Fruit fly (Drosophila melanogaster): ENCODE results near the gene Rga.

The Rga gene

DNA sequence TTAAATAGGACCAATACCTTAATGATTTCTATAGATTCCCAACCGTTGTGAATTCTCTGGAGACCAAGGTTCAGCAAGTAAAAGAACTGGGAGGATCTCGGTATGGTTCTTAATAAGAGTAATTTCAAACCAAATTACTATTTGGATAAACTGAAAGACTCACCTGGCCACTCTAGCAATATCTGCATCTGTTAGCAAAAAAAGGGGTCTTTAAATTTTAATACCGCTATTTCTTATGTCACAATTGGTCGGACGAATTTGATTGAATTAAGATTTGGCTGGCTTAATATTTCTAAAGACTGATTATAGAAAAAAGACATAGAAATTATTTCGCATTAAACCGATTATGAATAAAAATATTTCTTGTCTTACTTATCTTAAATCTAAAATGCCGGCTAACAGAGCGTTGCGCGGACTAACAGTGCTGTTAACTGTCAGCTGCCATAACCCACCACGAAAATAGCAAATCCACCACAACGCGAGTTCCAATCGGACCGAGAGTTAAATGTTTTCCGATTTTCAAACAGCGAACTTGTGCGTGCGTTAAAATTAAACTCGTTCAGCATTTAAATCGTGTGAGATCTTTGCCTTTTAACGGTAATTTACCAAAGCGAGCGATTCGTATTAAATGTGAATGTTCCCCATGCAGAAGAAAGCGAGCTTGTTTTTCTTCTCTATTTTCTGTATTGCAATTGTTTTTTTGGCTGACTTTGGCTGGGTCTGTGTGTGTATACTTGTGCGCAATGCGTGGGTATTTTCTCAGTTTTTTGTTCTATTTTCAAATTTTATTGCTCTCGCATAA is 42.1 kb downstream of the Rga start, which contains the start of gene CRMP (continued):
- no peak for TF ChIP-seq cad (GFP tag; optimal IDR thresholded peaks at IDR 0.05)
- TF ChIP-seq lov (optimal IDR thresholded peaks at IDR 0.05): no peak
- TF ChIP-seq lov (GFP tag; IDR thresholded peaks at IDR 0.05): no peak
- no peak for TF ChIP-seq lmd (GFP tag; IDR thresholded peaks at IDR 0.05)
- TF ChIP-seq twi (tag; optimal IDR thresholded peaks at IDR 0.05): no peak
- TF ChIP-seq cg (GFP tag; optimal IDR thresholded peaks at IDR 0.05): peak; percentile 44
- peak; percentile 99 for TF ChIP-seq stwl (tag; optimal IDR thresholded peaks at IDR 0.05)
- TF ChIP-seq CG16813 (GFP tag; IDR thresholded peaks at IDR 0.05; ENCODE audit: partially characterized antibody): no peak
- no peak for TF ChIP-seq ara (GFP tag; IDR thresholded peaks at IDR 0.05)
- no peak for TF ChIP-seq Hand (GFP tag; optimal IDR thresholded peaks at IDR 0.05)
- no peak for TF ChIP-seq E2f1 (GFP tag; IDR thresholded peaks at IDR 0.05)
- TF ChIP-seq tap (tag; optimal IDR thresholded peaks at IDR 0.05): no peak
- no peak for TF ChIP-seq CG10959 (GFP tag; IDR thresholded peaks at IDR 0.05)
- no peak for TF ChIP-seq CHES-1-like (GFP tag; optimal IDR thresholded peaks at IDR 0.05)
- no peak for TF ChIP-seq al (GFP tag; IDR thresholded peaks at IDR 0.05)
- TF ChIP-seq CG8388 (GFP tag; optimal IDR thresholded peaks at IDR 0.05): no peak
- no peak for TF ChIP-seq CG3281 (GFP tag; optimal IDR thresholded peaks at IDR 0.05)
- TF ChIP-seq Hmr (GFP tag; optimal IDR thresholded peaks at IDR 0.05): no peak
- no peak for TF ChIP-seq CG1602 (GFP tag; optimal IDR thresholded peaks at IDR 0.05)
- no peak for TF ChIP-seq sug (tag; optimal IDR thresholded peaks at IDR 0.05)
- peak; percentile 66 for TF ChIP-seq MESR4 (GFP tag; optimal IDR thresholded peaks at IDR 0.05)
- peak in 1 of 2 experiments; percentile 60 for TF ChIP-seq crp (GFP tag; optimal IDR thresholded peaks at IDR 0.05)
- TF ChIP-seq CG31224 (GFP tag; IDR thresholded peaks at IDR 0.05): no peak
- no peak for TF ChIP-seq dati (GFP tag; IDR thresholded peaks at IDR 0.05)
- no peak for TF ChIP-seq cas (GFP tag; IDR thresholded peaks at IDR 0.05)
- no peak for TF ChIP-seq CG1792 (GFP tag; optimal IDR thresholded peaks at IDR 0.05)
- TF ChIP-seq CG8290 (GFP tag; optimal IDR thresholded peaks at IDR 0.05): no peak
- TF ChIP-seq CG8290 (tag; optimal IDR thresholded peaks at IDR 0.05): no peak
- no peak for TF ChIP-seq CG18619 (GFP tag; optimal IDR thresholded peaks at IDR 0.05)
- TF ChIP-seq sens (GFP tag): peak; percentile 7
- no peak for TF ChIP-seq eve (GFP tag; optimal IDR thresholded peaks at IDR 0.05)
- TF ChIP-seq bcd (GFP tag; optimal IDR thresholded peaks at IDR 0.05): no peak
- TF ChIP-seq chinmo (GFP tag; IDR thresholded peaks at IDR 0.05; ENCODE audit: partially characterized antibody): no peak
- no peak for TF ChIP-seq lola (GFP tag; optimal IDR thresholded peaks at IDR 0.05)
- TF ChIP-seq Atf6 (GFP tag; IDR thresholded peaks at IDR 0.05): no peak
- TF ChIP-seq CG13894 (tag; optimal IDR thresholded peaks at IDR 0.05): no peak
- no peak for TF ChIP-seq sd (tag; optimal IDR thresholded peaks at IDR 0.05)
- TF ChIP-seq CG34224 (GFP tag; IDR thresholded peaks at IDR 0.05; ENCODE audit: partially characterized antibody): peak; percentile 70
- no peak for TF ChIP-seq CG31365 (tag; optimal IDR thresholded peaks at IDR 0.05)
- TF ChIP-seq so (GFP tag; IDR thresholded peaks at IDR 0.05): no peak
- peak; percentile 8 for TF ChIP-seq pzg (GFP tag; optimal IDR thresholded peaks at IDR 0.05)
- no peak for TF ChIP-seq h (optimal IDR thresholded peaks at IDR 0.05)
- TF ChIP-seq insv (GFP tag; optimal IDR thresholded peaks at IDR 0.05): peak; percentile 48 to 90
- no peak for TF ChIP-seq Usf (GFP tag; optimal IDR thresholded peaks at IDR 0.05)
- peak; percentile 22 for TF ChIP-seq CG5180 (GFP tag; optimal IDR thresholded peaks at IDR 0.05)
- no peak for TF ChIP-seq CG11456 (GFP tag; IDR thresholded peaks at IDR 0.05)
- peak; percentile 46 for TF ChIP-seq nom (GFP tag; optimal IDR thresholded peaks at IDR 0.05)
- TF ChIP-seq tll (GFP tag; optimal IDR thresholded peaks at IDR 0.05): no peak
- no peak for TF ChIP-seq HLH54F (GFP tag; optimal IDR thresholded peaks at IDR 0.05)
- no peak for TF ChIP-seq dan (GFP tag; IDR thresholded peaks at IDR 0.05)

Measured in whole organism, embryonic.